Fruit fly (Drosophila melanogaster) whole organism: ENCODE data around the gene sicily.

Experiments
- CG8478 ChIP-seq: fragments of >200 bp; optimal IDR thresholded peaks from 2 replicates; lab custom pipeline; 2018; ENCODE audit warnings: inconsistent platforms
- pan ChIP-seq: fragments of >200 bp; optimal IDR thresholded peaks from 2 replicates; lab custom pipeline; 2017

dm6 chrX:11891682-11892179, at the start of gene sicily:
- TF ChIP-seq pan (lab: Kevin White, UChicago) (no peak), CG8478 (lab: Kevin White, UChicago) (no peak)
